Fruit fly (Drosophila melanogaster): ENCODE measurements around the gene CG46320.

Gene CG46320

DNA sequence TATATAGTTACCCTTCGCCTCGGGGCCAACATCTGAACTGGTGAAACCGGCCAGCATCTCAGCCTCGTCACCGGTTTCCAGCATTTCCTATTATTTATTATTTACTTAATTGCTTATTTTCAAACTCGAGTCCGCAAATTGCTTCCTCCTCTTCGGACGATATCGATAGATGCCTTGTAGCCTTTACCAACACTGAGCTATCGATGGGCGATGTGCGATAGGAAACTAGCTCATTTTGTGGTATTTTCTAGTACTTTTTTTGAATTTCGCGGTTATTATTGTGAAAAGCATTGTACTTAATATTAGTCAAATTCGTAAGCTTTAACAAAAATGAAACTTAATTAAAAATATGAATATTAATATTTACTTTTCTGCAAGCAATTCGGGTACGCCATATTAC, 1.9 kb upstream of the CG46320 start, which contains the start of gene Sse (continued):
- TF ChIP-seq gro (GFP tag; optimal IDR thresholded peaks at IDR 0.05) (peak; percentile 4), lab (GFP tag; optimal IDR thresholded peaks at IDR 0.05) (no peak), D19B (GFP tag; optimal IDR thresholded peaks at IDR 0.05) (no peak), E2f2 (GFP tag; IDR thresholded peaks at IDR 0.05) (peak; percentile 98), toy (GFP tag; IDR thresholded peaks at IDR 0.05) (no peak), CG2129 (GFP tag; IDR thresholded peaks at IDR 0.05; ENCODE audit: partially characterized antibody) (peak; percentile 71), Bteb2 (GFP tag; optimal IDR thresholded peaks at IDR 0.05) (no peak), pnt (GFP tag; optimal IDR thresholded peaks at IDR 0.05) (no peak), fd64A (GFP tag; optimal IDR thresholded peaks at IDR 0.05) (no peak), gfzf (GFP tag; optimal IDR thresholded peaks at IDR 0.05) (peak; percentile 70), zfh1 (GFP tag; IDR thresholded peaks at IDR 0.05) (no peak), CG1647 (GFP tag; optimal IDR thresholded peaks at IDR 0.05) (peak; percentile 19), CG31388 (GFP tag; optimal IDR thresholded peaks at IDR 0.05) (no peak), Fer1 (GFP tag; optimal IDR thresholded peaks at IDR 0.05) (no peak), CG11695 (GFP tag; IDR thresholded peaks at IDR 0.05) (no peak), tin (GFP tag; optimal IDR thresholded peaks at IDR 0.05) (peak; percentile 10), seq (GFP tag; IDR thresholded peaks at IDR 0.05) (no peak), CG11456 (GFP tag; IDR thresholded peaks at IDR 0.05) (no peak), ftz-f1 (GFP tag; optimal IDR thresholded peaks at IDR 0.05) (no peak), Sin3A (optimal IDR thresholded peaks at IDR 0.05) (peak; percentile 55), dati (GFP tag; IDR thresholded peaks at IDR 0.05) (no peak), H2.0 (GFP tag; IDR thresholded peaks at IDR 0.05) (no peak), jing (GFP tag; optimal IDR thresholded peaks at IDR 0.05) (no peak), CG1603 (tag; optimal IDR thresholded peaks at IDR 0.05) (peak; percentile 4), CG18476 (GFP tag; optimal IDR thresholded peaks at IDR 0.05) (no peak), Doc3 (GFP tag; IDR thresholded peaks at IDR 0.05; ENCODE audit: partially characterized antibody) (peak; percentile 81), Bgb (GFP tag; IDR thresholded peaks at IDR 0.05; ENCODE audit: partially characterized antibody) (peak; percentile 94), Rfx (GFP tag; IDR thresholded peaks at IDR 0.05) (peak; percentile 60), CG17186 (GFP tag; optimal IDR thresholded peaks at IDR 0.05) (peak; percentile 32), sim (GFP tag; IDR thresholded peaks at IDR 0.05) (no peak), Eip74EF (GFP tag; optimal IDR thresholded peaks at IDR 0.05) (peak in 1 of 2 experiments; percentile 14), sr (GFP tag; IDR thresholded peaks at IDR 0.05) (no peak), Fer3 (tag; optimal IDR thresholded peaks at IDR 0.05) (no peak), BEAF-32 (GFP tag; optimal IDR thresholded peaks at IDR 0.05) (peak; percentile 75), CG16863 (GFP tag; optimal IDR thresholded peaks at IDR 0.05) (no peak), CG4707 (GFP tag; optimal IDR thresholded peaks at IDR 0.05) (no peak), CG15011 (GFP tag; optimal IDR thresholded peaks at IDR 0.05) (no peak), phol (tag; optimal IDR thresholded peaks at IDR 0.05) (peak; percentile 42), CG1233 (GFP tag; optimal IDR thresholded peaks at IDR 0.05) (no peak), CG15514 (GFP tag; optimal IDR thresholded peaks at IDR 0.05) (peak; percentile 98), trem (tag; optimal IDR thresholded peaks at IDR 0.05) (peak; percentile 28), CG31365 (tag; optimal IDR thresholded peaks at IDR 0.05) (no peak), knrl (GFP tag; IDR thresholded peaks at IDR 0.05; ENCODE audit: partially characterized antibody) (peak; percentile 76), mld (GFP tag; IDR thresholded peaks at IDR 0.05; ENCODE audit: partially characterized antibody) (0 out of 3 replicates have a peak, but pooled peaks have one; percentile 49), CG34422 (GFP tag; IDR thresholded peaks at IDR 0.05) (no peak), Asciz (GFP tag; optimal IDR thresholded peaks at IDR 0.05) (no peak), PHDP (tag; optimal IDR thresholded peaks at IDR 0.05) (no peak), al (GFP tag; IDR thresholded peaks at IDR 0.05) (no peak), en (GFP tag; optimal IDR thresholded peaks at IDR 0.05) (no peak), vnd (GFP tag; IDR thresholded peaks at IDR 0.05; ENCODE audit: partially characterized antibody) (peak; percentile 81), insv (GFP tag; optimal IDR thresholded peaks at IDR 0.05) (no peak)
